Worm (Caenorhabditis elegans): ENCODE data around the gene srbc-17.

DNA sequence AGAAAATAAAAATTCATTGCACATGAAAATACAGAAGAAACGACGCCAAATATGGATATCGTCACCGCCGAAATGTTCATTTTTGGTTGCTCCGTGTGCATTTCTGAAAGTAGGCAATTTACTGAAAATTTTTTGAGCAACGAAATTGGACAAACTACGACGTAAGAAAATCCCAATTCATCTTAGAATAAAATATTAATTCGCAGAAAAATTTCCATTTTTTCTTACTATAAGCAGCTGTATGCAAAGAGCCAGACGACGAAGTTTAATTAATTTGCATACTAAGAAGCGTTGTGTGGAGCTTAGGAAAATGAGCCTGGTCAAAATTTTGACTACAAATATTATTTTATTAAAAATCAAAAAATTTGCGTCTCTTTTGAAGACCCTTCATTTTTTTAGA is 10.8 kb upstream of the srbc-17 start, which contains the start of gene srbc-19:
- TF ChIP-seq mab-9 (GFP tag; IDR thresholded peaks at IDR 0.05): no peak
- TF ChIP-seq C34B4.2 (tag; optimal IDR thresholded peaks at IDR 0.05): no peak
- TF ChIP-seq ztf-11 (tag; optimal IDR thresholded peaks at IDR 0.05): no peak
- TF ChIP-seq dsc-1 (tag; optimal IDR thresholded peaks at IDR 0.05): no peak
- no peak for TF ChIP-seq jun-1 (tag; optimal IDR thresholded peaks at IDR 0.05)
- TF ChIP-seq blmp-1 (tag; optimal IDR thresholded peaks at IDR 0.05): no peak
- TF ChIP-seq mdl-1 (tag; optimal IDR thresholded peaks at IDR 0.05): no peak
- no peak for TF ChIP-seq nhr-237 (tag; optimal IDR thresholded peaks at IDR 0.05)
- TF ChIP-seq snpc-4 (tag; optimal IDR thresholded peaks at IDR 0.05): no peak
- TF ChIP-seq grh-1 (GFP tag; IDR thresholded peaks at IDR 0.05): no peak

All from whole organism, L1 larva.